Worm (Caenorhabditis elegans): Measurements from ENCODE around the gene K02E7.12.
"Not testable (repeated sequence)": the region's sequence is repeated elsewhere in the genome, so short reads cannot be mapped to it uniquely, and the experiment has no call there.

DNA sequence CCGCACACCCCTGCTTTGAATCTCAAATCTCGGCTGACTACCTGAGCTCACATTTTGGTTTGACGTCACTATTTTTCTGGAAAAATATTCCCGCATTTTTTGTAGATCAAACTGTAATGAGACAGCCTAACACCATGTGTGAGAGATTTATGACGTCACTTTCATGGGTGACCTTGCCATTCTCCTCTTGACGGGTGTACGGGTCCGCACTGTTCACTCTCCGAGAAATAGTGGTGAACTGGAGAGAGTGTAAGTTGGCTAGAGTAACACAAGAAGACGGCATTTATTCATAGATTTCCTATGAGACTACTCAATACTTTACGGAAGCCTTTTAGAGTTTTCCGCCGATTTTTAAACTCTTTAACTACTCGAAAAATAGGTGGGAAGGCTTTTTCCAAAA lies 16.3 kb upstream of the K02E7.12 start, which contains the start of gene K02E7.7:
- not testable (repeated sequence) for TF ChIP-seq sptf-1, pha-4, mls-2, mep-1 (tag; optimal IDR thresholded peaks at IDR 0.05)

Data from whole organism, mixed stage, embryonic.